Worm (Caenorhabditis elegans): ENCODE results near the gene R09F10.3.

ce11 chrX:8286164-8286563 is 8.3 kb upstream of the R09F10.3 start:
- no peak for TF ChIP-seq lsy-2 (tag; optimal IDR thresholded peaks at IDR 0.05)
- no peak for TF ChIP-seq unc-39 (tag; optimal IDR thresholded peaks at IDR 0.05)
- no peak for TF ChIP-seq nhr-237 (tag; optimal IDR thresholded peaks at IDR 0.05)
- TF ChIP-seq blmp-1 (tag; optimal IDR thresholded peaks at IDR 0.05): no peak
- TF ChIP-seq lin-13 (tag; optimal IDR thresholded peaks at IDR 0.05): no peak
- no peak for TF ChIP-seq elt-1 (tag; optimal IDR thresholded peaks at IDR 0.05; ENCODE audit: borderline replicate concordance, insufficient read depth)
- TF ChIP-seq sptf-1 (tag; optimal IDR thresholded peaks at IDR 0.05): no peak
- TF ChIP-seq nhr-2 (tag; optimal IDR thresholded peaks at IDR 0.05): no peak
- TF ChIP-seq mab-5 (tag; optimal IDR thresholded peaks at IDR 0.05): no peak
- TF ChIP-seq unc-62 (GFP tag; optimal IDR thresholded peaks at IDR 0.05): no peak
- no peak for TF ChIP-seq elt-3 (tag; optimal IDR thresholded peaks at IDR 0.05)
- no peak for TF ChIP-seq nhr-76 (tag; optimal IDR thresholded peaks at IDR 0.05)
- no peak for TF ChIP-seq mep-1 (tag; optimal IDR thresholded peaks at IDR 0.05)
- TF ChIP-seq nhr-28 (tag; optimal IDR thresholded peaks at IDR 0.05): no peak
